Fruit fly (Drosophila melanogaster) whole organism, embryonic: ENCODE results near the gene CG8892.

Source experiments
- Asciz ChIP-seq: fragments of 200-800 bp; sonication (Bioruptor generic); optimal IDR thresholded peaks from 2 replicates; lab custom pipeline; 2017; ENCODE audit warnings: missing biosample characterization, mild to moderate bottlenecking, missing genetic modification characterization, missing genetic modification reagents
- CG12155 ChIP-seq: fragments of 200-800 bp; sonication (Bioruptor generic); optimal IDR thresholded peaks from 3 replicates; lab custom pipeline; 2016; ENCODE audit warnings: missing biosample characterization, missing genetic modification characterization
- CG12391 ChIP-seq: fragments of 200-800 bp; sonication (Bioruptor generic); optimal IDR thresholded peaks from 3 replicates; lab custom pipeline; 2018; ENCODE audit warnings: missing biosample characterization, mild to moderate bottlenecking, missing genetic modification characterization, moderate library complexity
- CG13296 ChIP-seq: fragments of 200-800 bp; sonication (Bioruptor generic); optimal IDR thresholded peaks from 3 replicates; lab custom pipeline; 2018; ENCODE audit warnings: missing biosample characterization, mild to moderate bottlenecking, missing genetic modification characterization
- CG15601 ChIP-seq: fragments of 200-800 bp; sonication (Bioruptor generic); optimal IDR thresholded peaks from 3 replicates; lab custom pipeline; 2019; ENCODE audit warnings: missing biosample characterization, mild to moderate bottlenecking, missing genetic modification characterization, moderate library complexity
- CG16779 ChIP-seq: fragments of 200-800 bp; sonication (Bioruptor generic); IDR thresholded peaks from 2 replicates; pipeline ENCODE4 v1.3.6; 2022; ENCODE audit warnings: missing biosample characterization, missing genetic modification characterization
- CG17612 ChIP-seq: fragments of 200-800 bp; sonication (Bioruptor generic); IDR thresholded peaks from 2 replicates; pipeline ENCODE4 v1.3.6; 2022; ENCODE audit warnings: missing biosample characterization, missing genetic modification characterization
- CG1792 ChIP-seq: fragments of 200-800 bp; sonication (Bioruptor generic); optimal IDR thresholded peaks from 2 replicates; lab custom pipeline; 2016; ENCODE audit warnings: missing biosample characterization, missing genetic modification characterization
- CG18764 ChIP-seq: fragments of 200-800 bp; sonication (Bioruptor generic); optimal IDR thresholded peaks from 3 replicates; lab custom pipeline; 2016; ENCODE audit warnings: missing biosample characterization, missing genetic modification characterization
- CG2120 ChIP-seq: fragments of 200-800 bp; sonication (Bioruptor generic); optimal IDR thresholded peaks from 3 replicates; lab custom pipeline; 2016; ENCODE audit warnings: missing biosample characterization, missing genetic modification characterization
- CG2875 ChIP-seq: fragments of 200-800 bp; sonication (Bioruptor generic); optimal IDR thresholded peaks from 2 replicates; lab custom pipeline; 2017; ENCODE audit warnings: missing biosample characterization, mild to moderate bottlenecking, missing genetic modification characterization, missing genetic modification reagents
- CG32767 ChIP-seq: fragments of 200-800 bp; sonication (Bioruptor generic); IDR thresholded peaks from 2 replicates; pipeline ENCODE4 v1.3.6; 2022; ENCODE audit warnings: missing biosample characterization, missing genetic modification characterization
- CG4404 ChIP-seq: fragments of 200-800 bp; sonication (Bioruptor generic); IDR thresholded peaks from 2 replicates; pipeline ENCODE4 v1.3.6; 2022; ENCODE audit warnings: missing biosample characterization, missing genetic modification characterization
- CG4854 ChIP-seq: fragments of 200-800 bp; sonication (Bioruptor generic); optimal IDR thresholded peaks from 2 replicates; lab custom pipeline; 2016; ENCODE audit warnings: missing biosample characterization, missing genetic modification characterization, inconsistent platforms
- CG8089 ChIP-seq: fragments of 200-800 bp; sonication (Bioruptor generic); optimal IDR thresholded peaks from 3 replicates; lab custom pipeline; 2016; ENCODE audit warnings: missing biosample characterization, missing genetic modification characterization
- CG8478 ChIP-seq: fragments of >200 bp; optimal IDR thresholded peaks from 2 replicates; lab custom pipeline; 2018
- CG9215 ChIP-seq: fragments of 200-800 bp; sonication (Bioruptor generic); IDR thresholded peaks from 2 replicates; pipeline ENCODE4 v1.3.6; 2022; ENCODE audit warnings: missing biosample characterization, missing genetic modification characterization
- Fer1 ChIP-seq: fragments of 200-800 bp; sonication (Bioruptor generic); optimal IDR thresholded peaks from 2 replicates; lab custom pipeline; 2017; ENCODE audit warnings: missing biosample characterization, mild to moderate bottlenecking, missing genetic modification characterization
- Hr78 ChIP-seq, 2 experiments: fragments of 200-800 bp in 1 of 2; fragments of >200 bp in 1 of 2; sonication (Bioruptor generic) in 1 of 2; optimal IDR thresholded peaks; 2 replicates each; lab custom pipeline; 2017 to 2019; ENCODE audit warnings: missing biosample characterization in 2 of 2, missing genetic modification characterization in 2 of 2, mild to moderate bottlenecking in 1 of 2, moderate library complexity in 1 of 2
- Jarid2 ChIP-seq: fragments of 200-800 bp; sonication (Bioruptor generic); optimal IDR thresholded peaks from 3 replicates; lab custom pipeline; 2017; ENCODE audit warnings: mild to moderate bottlenecking, missing biosample characterization, missing genetic modification reagents, missing genetic modification characterization
- MBD-R2 ChIP-seq: fragments of 200-800 bp; sonication (Bioruptor generic); IDR thresholded peaks from 2 replicates; pipeline ENCODE4 v1.3.6; 2022; ENCODE audit warnings: missing biosample characterization, missing genetic modification characterization
- Meics ChIP-seq: fragments of 200-800 bp; sonication (Bioruptor generic); optimal IDR thresholded peaks from 2 replicates; lab custom pipeline; 2017; ENCODE audit warnings: missing biosample characterization, mild to moderate bottlenecking, missing genetic modification characterization
- Pdp1 ChIP-seq, 2 experiments: fragments of 200-800 bp; sonication (Bioruptor generic); optimal IDR thresholded peaks; 3 replicates each; lab custom pipeline; 2016; ENCODE audit warnings: missing biosample characterization in 2 of 2, missing genetic modification characterization in 2 of 2, mild to moderate bottlenecking in 1 of 2, moderate library complexity in 1 of 2
- Ptx1 ChIP-seq: fragments of 200-800 bp; sonication (Bioruptor generic); IDR thresholded peaks from 2 replicates; pipeline ENCODE4 v1.3.6; 2022; ENCODE audit warnings: missing biosample characterization, missing genetic modification characterization
- Taf1 ChIP-seq: fragments of 200-800 bp; sonication (Bioruptor generic); IDR thresholded peaks from 2 replicates; pipeline ENCODE4 v1.3.6; 2022; ENCODE audit warnings: missing biosample characterization, missing genetic modification characterization
- Trl ChIP-seq, 3 experiments: fragments of >200 bp in 2 of 3; fragments of 200-800 bp in 1 of 3; sonication (Bioruptor generic) in 1 of 3; optimal IDR thresholded peaks; 2 replicates in 1 of 3; 3 replicates in 2 of 3; lab custom pipeline; 2016 to 2017; ENCODE audit warnings: missing biosample characterization in 1 of 3, missing genetic modification characterization in 1 of 3
- abd-A ChIP-seq: fragments of 200-800 bp; sonication (Bioruptor generic); optimal IDR thresholded peaks from 3 replicates; lab custom pipeline; 2019; ENCODE audit warnings: missing biosample characterization, mild to moderate bottlenecking, missing genetic modification characterization, moderate library complexity
- ato ChIP-seq: fragments of 200-800 bp; sonication (Bioruptor generic); IDR thresholded peaks from 2 replicates; pipeline ENCODE4 v1.3.6; 2022; ENCODE audit warnings: missing biosample characterization, missing genetic modification characterization; ENCODE audit not compliant: partially characterized antibody
- bbx ChIP-seq: fragments of 200-800 bp; sonication (Bioruptor generic); IDR thresholded peaks from 2 replicates; pipeline ENCODE4 v1.3.6; 2022; ENCODE audit warnings: missing biosample characterization, missing genetic modification characterization; ENCODE audit not compliant: partially characterized antibody
- chif ChIP-seq, 2 experiments: fragments of 200-800 bp; sonication (Bioruptor generic); optimal IDR thresholded peaks; 3 replicates each; lab custom pipeline; 2016; ENCODE audit warnings: missing biosample characterization in 2 of 2, missing genetic modification characterization in 2 of 2
- ems ChIP-seq: fragments of 200-800 bp; sonication (Bioruptor generic); optimal IDR thresholded peaks from 3 replicates; lab custom pipeline; 2016; ENCODE audit warnings: missing biosample characterization, missing genetic modification characterization
- esg ChIP-seq: fragments of 200-800 bp; sonication (Bioruptor generic); conservative IDR thresholded peaks from 2 replicates; pipeline ENCODE4 v1.3.6; 2022; ENCODE audit warnings: missing biosample characterization, missing genetic modification characterization
- fu2 ChIP-seq: fragments of 200-800 bp; sonication (Bioruptor generic); optimal IDR thresholded peaks from 2 replicates; lab custom pipeline; 2016; ENCODE audit warnings: missing biosample characterization, missing genetic modification characterization
- gcm ChIP-seq: fragments of 200-800 bp; sonication (Bioruptor generic); optimal IDR thresholded peaks from 2 replicates; lab custom pipeline; 2019; ENCODE audit warnings: missing biosample characterization, mild to moderate bottlenecking, missing genetic modification characterization, moderate library complexity
- jing ChIP-seq: fragments of 200-800 bp; sonication (Bioruptor generic); optimal IDR thresholded peaks from 2 replicates; lab custom pipeline; 2018; ENCODE audit warnings: missing biosample characterization, mild to moderate bottlenecking, missing genetic modification characterization
- lola ChIP-seq, 3 experiments: fragments of >200 bp in 2 of 3; fragments of 200-800 bp in 1 of 3; sonication (Bioruptor generic) in 1 of 3; optimal IDR thresholded peaks; 2 replicates each; lab custom pipeline; 2017 to 2019; ENCODE audit warnings: missing biosample characterization in 3 of 3, missing genetic modification characterization in 3 of 3, mild to moderate bottlenecking in 1 of 3, moderate library complexity in 1 of 3
- pan ChIP-seq, 4 experiments: fragments of >200 bp in 3 of 4; fragments of 200-800 bp in 1 of 4; sonication (Bioruptor generic) in 1 of 4; optimal IDR thresholded peaks in 3 of 4; IDR thresholded peaks in 1 of 4; 2 replicates each; pipeline versions ENCODE4 v1.3.6 to Lab custom; 2017 to 2022; ENCODE audit warnings: missing biosample characterization in 2 of 4, missing genetic modification characterization in 2 of 4, mixed read lengths in 1 of 4
- pb ChIP-seq: fragments of 200-800 bp; sonication (Bioruptor generic); optimal IDR thresholded peaks from 3 replicates; lab custom pipeline; 2016; ENCODE audit warnings: missing biosample characterization, missing genetic modification characterization
- row ChIP-seq: fragments of 200-800 bp; sonication (Bioruptor generic); IDR thresholded peaks from 3 replicates; pipeline ENCODE4 v1.3.6; 2022; ENCODE audit warnings: missing biosample characterization, missing genetic modification characterization
- salm ChIP-seq: fragments of 200-800 bp; sonication (Bioruptor generic); optimal IDR thresholded peaks from 2 replicates; lab custom pipeline; 2018; ENCODE audit warnings: missing biosample characterization, mild to moderate bottlenecking, missing genetic modification characterization
- shn ChIP-seq: fragments of 200-800 bp; sonication (Bioruptor generic); optimal IDR thresholded peaks from 3 replicates; lab custom pipeline; 2016; ENCODE audit warnings: missing biosample characterization, missing genetic modification characterization
- slbo ChIP-seq: fragments of 200-800 bp; sonication (Bioruptor generic); IDR thresholded peaks from 2 replicates; pipeline ENCODE4 v1.3.6; 2022; ENCODE audit warnings: missing biosample characterization, missing genetic modification characterization
- stwl ChIP-seq: fragments of 200-800 bp; sonication (Bioruptor generic); optimal IDR thresholded peaks from 3 replicates; lab custom pipeline; 2018; ENCODE audit warnings: missing biosample characterization, mild to moderate bottlenecking, missing genetic modification characterization, moderate library complexity
- tap ChIP-seq: fragments of 200-800 bp; optimal IDR thresholded peaks from 3 replicates; lab custom pipeline; 2019; ENCODE audit warnings: missing biosample characterization, mild to moderate bottlenecking, missing genetic modification characterization, moderate library complexity
- unc-4 ChIP-seq: fragments of 200-800 bp; sonication (Bioruptor generic); IDR thresholded peaks from 2 replicates; pipeline ENCODE4 v1.3.6; 2022; ENCODE audit warnings: missing biosample characterization, missing genetic modification characterization; ENCODE audit not compliant: partially characterized antibody
- wek ChIP-seq: fragments of 200-800 bp; sonication (Bioruptor generic); optimal IDR thresholded peaks from 3 replicates; lab custom pipeline; 2018; ENCODE audit warnings: missing biosample characterization, mild to moderate bottlenecking, missing genetic modification characterization, moderate library complexity
- wor ChIP-seq: fragments of 200-800 bp; sonication (Bioruptor generic); IDR thresholded peaks from 2 replicates; pipeline ENCODE4 v1.3.6; 2022; ENCODE audit warnings: missing biosample characterization, missing genetic modification characterization
- zfh2 ChIP-seq: fragments of 200-800 bp; sonication (Bioruptor generic); optimal IDR thresholded peaks from 2 replicates; lab custom pipeline; 2016; ENCODE audit warnings: missing biosample characterization, missing genetic modification characterization

CG8892 gene

DNA sequence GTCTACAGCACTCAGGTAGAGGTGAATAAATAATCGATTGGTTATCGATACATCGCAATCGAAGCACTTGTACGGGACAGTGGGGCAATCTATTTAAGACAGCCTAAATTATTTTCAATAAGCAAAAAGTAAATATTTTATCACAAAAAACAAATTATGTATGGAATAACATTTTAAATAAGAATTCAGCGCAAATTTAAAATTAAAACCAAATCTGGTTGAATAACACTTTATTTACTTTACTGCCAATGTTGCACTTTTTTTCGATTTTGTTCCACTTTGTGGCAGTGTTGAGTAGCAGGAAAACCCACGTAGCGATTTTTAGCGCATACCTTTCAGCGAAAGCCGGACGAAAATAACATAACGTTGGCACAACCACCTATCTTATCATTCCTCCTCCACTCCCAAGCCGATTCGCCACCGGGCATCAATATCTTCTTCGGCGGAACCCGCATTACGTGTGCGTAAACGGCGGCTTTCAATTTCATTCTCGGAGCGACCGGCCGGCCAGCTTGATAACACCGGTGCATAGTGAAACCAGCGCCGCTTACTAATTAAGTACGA lies 4.3 kb downstream of the CG8892 start, which contains the start of the genes Gmd and CG3792 (continued):
- TF ChIP-seq CG9215 (peak; percentile 96), CG32767 (GFP tag; lab: Robert Waterston, UW) (peak; percentile 95), CG2120 (GFP tag; lab: Kevin White, UChicago) (peak; percentile 97), wor (GFP tag; lab: Robert Waterston, UW) (peak; percentile 95), row (GFP tag; lab: Robert Waterston, UW) (peak; percentile 99), stwl (peak; percentile 96), Trl (optimal IDR thresholded peaks at IDR 0.05; lab: Kevin White, UChicago) (no peak), Trl (GFP tag; optimal IDR thresholded peaks at IDR 0.05; lab: Kevin White, UChicago) (peak; percentile 94), CG12391 (peak; percentile 94), bbx (GFP tag; lab: Robert Waterston, UW) (peak; percentile 81), gcm (GFP tag; lab: Kevin White, UChicago) (peak; percentile 81), CG8089 (GFP tag; lab: Kevin White, UChicago) (peak; percentile 81), esg (GFP tag; lab: Robert Waterston, UW) (peak; percentile 95), CG12155 (peak; percentile 94), pan (optimal IDR thresholded peaks at IDR 0.05; lab: Kevin White, UChicago) (no peak), pan (GFP tag; optimal IDR thresholded peaks at IDR 0.05 in 1 of 2, IDR thresholded peaks at IDR 0.05 in 1 of 2) (peak in 1 of 2 experiments; percentile 96), Hr78 (GFP tag; optimal IDR thresholded peaks at IDR 0.05; lab: Kevin White, UChicago) (peak in 1 of 2 experiments; percentile 78), CG15601 (tag; lab: Kevin White, UChicago) (peak; percentile 92), salm (tag; lab: Kevin White, UChicago) (peak; percentile 89), wek (GFP tag; lab: Kevin White, UChicago) (peak; percentile 65), abd-A (tag; lab: Kevin White, UChicago) (no peak), Meics (GFP tag; lab: Kevin White, UChicago) (peak; percentile 96), zfh2 (peak; percentile 89), slbo (GFP tag; lab: Robert Waterston, UW) (peak; percentile 98), Asciz (no peak), CG13296 (peak; percentile 95), MBD-R2 (peak; percentile 97), pb (GFP tag; lab: Kevin White, UChicago) (peak; percentile 86), Fer1 (GFP tag; lab: Kevin White, UChicago) (peak; percentile 96), CG16779 (GFP tag; lab: Robert Waterston, UW) (peak; percentile 89), lola (GFP tag; optimal IDR thresholded peaks at IDR 0.05; lab: Kevin White, UChicago) (peak in 1 of 3 experiments; percentile 97), CG4854 (peak; percentile 95), shn (GFP tag; lab: Kevin White, UChicago) (peak; percentile 92), CG4404 (GFP tag; lab: Robert Waterston, UW) (peak; percentile 96), ems (GFP tag; lab: Kevin White, UChicago) (peak; percentile 91), Pdp1 (GFP tag; optimal IDR thresholded peaks at IDR 0.05; lab: Kevin White, UChicago) (peak; percentile 93 to 94), CG18764 (GFP tag; lab: Kevin White, UChicago) (peak; percentile 96), CG2875 (GFP tag; lab: Kevin White, UChicago) (peak; percentile 88), Ptx1 (GFP tag; lab: Robert Waterston, UW) (peak; percentile 98), CG1792 (GFP tag; lab: Kevin White, UChicago) (peak; percentile 82), unc-4 (GFP tag; lab: Robert Waterston, UW) (peak; percentile 82), fu2 (GFP tag; lab: Kevin White, UChicago) (peak; percentile 88), Taf1 (GFP tag; lab: Robert Waterston, UW) (peak; percentile 95), jing (no peak), CG17612 (GFP tag; lab: Robert Waterston, UW) (peak; percentile 91), Jarid2 (GFP tag; lab: Kevin White, UChicago) (no peak), tap (peak; percentile 88), chif (GFP tag; optimal IDR thresholded peaks at IDR 0.05; lab: Kevin White, UChicago) (peak; percentile 85 to 96), ato (GFP tag; lab: Robert Waterston, UW) (peak; percentile 54; the same call in 1 of the 2 replicates), CG8478 (no peak)
